Fruit fly (Drosophila melanogaster) whole organism, embryonic: ENCODE results near the gene Lsd-1.

Source experiments
- Ada2b ChIP-seq: fragments of 200-800 bp; sonication (Bioruptor generic); IDR thresholded peaks from 2 replicates; pipeline ENCODE4 v1.3.6; 2022; ENCODE audit warnings: missing biosample characterization, missing genetic modification characterization
- BtbVII ChIP-seq: fragments of 200-800 bp; sonication (Bioruptor generic); optimal IDR thresholded peaks from 3 replicates; lab custom pipeline; 2017; ENCODE audit warnings: missing biosample characterization, mild to moderate bottlenecking, missing genetic modification characterization
- CG10565 ChIP-seq: fragments of 200-800 bp; sonication (Bioruptor generic); optimal IDR thresholded peaks from 3 replicates; lab custom pipeline; 2016; ENCODE audit warnings: missing biosample characterization, mild to moderate bottlenecking, missing genetic modification characterization
- CG10959 ChIP-seq: fragments of 200-800 bp; sonication (Bioruptor generic); IDR thresholded peaks from 2 replicates; pipeline ENCODE4 v1.3.6; 2022; ENCODE audit warnings: missing biosample characterization, missing genetic modification characterization
- CG11093 ChIP-seq: fragments of 200-800 bp; sonication (Bioruptor generic); IDR thresholded peaks from 3 replicates; pipeline ENCODE4 v1.3.6; 2022; ENCODE audit warnings: missing biosample characterization, missing genetic modification characterization
- CG14014 ChIP-seq: fragments of 200-800 bp; sonication (Bioruptor generic); IDR thresholded peaks from 2 replicates; pipeline ENCODE4 v1.3.6; 2022; ENCODE audit warnings: missing biosample characterization, missing genetic modification characterization
- CG14050 ChIP-seq: fragments of 200-800 bp; sonication (Bioruptor generic); IDR thresholded peaks from 3 replicates; pipeline ENCODE4 v1.3.6; 2022; ENCODE audit warnings: missing biosample characterization, missing genetic modification characterization
- CG15269 ChIP-seq: fragments of 200-800 bp; sonication (Bioruptor generic); optimal IDR thresholded peaks from 2 replicates; lab custom pipeline; 2018; ENCODE audit warnings: missing biosample characterization, mild to moderate bottlenecking, missing genetic modification characterization, moderate library complexity
- CG16779 ChIP-seq: fragments of 200-800 bp; sonication (Bioruptor generic); IDR thresholded peaks from 2 replicates; pipeline ENCODE4 v1.3.6; 2022; ENCODE audit warnings: missing biosample characterization, missing genetic modification characterization
- CG17385 ChIP-seq: fragments of 200-800 bp; sonication (Bioruptor generic); optimal IDR thresholded peaks from 3 replicates; lab custom pipeline; 2018; ENCODE audit warnings: missing biosample characterization, mild to moderate bottlenecking, missing genetic modification characterization
- CG18619 ChIP-seq: fragments of 200-800 bp; sonication (Bioruptor generic); optimal IDR thresholded peaks from 3 replicates; lab custom pipeline; 2017; ENCODE audit warnings: missing biosample characterization, mild to moderate bottlenecking, missing genetic modification characterization
- CG3065 ChIP-seq: fragments of 200-800 bp; sonication (Bioruptor generic); optimal IDR thresholded peaks from 2 replicates; lab custom pipeline; 2016; ENCODE audit warnings: missing biosample characterization, missing genetic modification characterization
- CG31365 ChIP-seq: fragments of 200-800 bp; sonication (Bioruptor generic); optimal IDR thresholded peaks from 2 replicates; lab custom pipeline; 2018; ENCODE audit warnings: missing biosample characterization, mild to moderate bottlenecking, missing genetic modification characterization
- CG32532 ChIP-seq: fragments of 200-800 bp; sonication (Bioruptor generic); IDR thresholded peaks from 2 replicates; pipeline ENCODE4 v1.3.6; 2022; ENCODE audit warnings: missing biosample characterization, missing genetic modification characterization
- CG32767 ChIP-seq: fragments of 200-800 bp; sonication (Bioruptor generic); IDR thresholded peaks from 2 replicates; pipeline ENCODE4 v1.3.6; 2022; ENCODE audit warnings: missing biosample characterization, missing genetic modification characterization
- CG32772 ChIP-seq: fragments of 200-800 bp; sonication (Bioruptor generic); IDR thresholded peaks from 2 replicates; pipeline ENCODE4 v1.3.6; 2022; ENCODE audit warnings: missing biosample characterization, missing genetic modification characterization
- CG4282 ChIP-seq: fragments of 200-800 bp; sonication (Bioruptor generic); optimal IDR thresholded peaks from 2 replicates; lab custom pipeline; 2016; ENCODE audit warnings: missing biosample characterization, missing genetic modification characterization
- CG7839 ChIP-seq: fragments of 200-800 bp; sonication (Bioruptor generic); optimal IDR thresholded peaks from 3 replicates; lab custom pipeline; 2018; ENCODE audit warnings: missing biosample characterization, mild to moderate bottlenecking, missing genetic modification characterization, moderate library complexity
- CG8290 ChIP-seq, 3 experiments: fragments of 200-800 bp; sonication (Bioruptor generic); optimal IDR thresholded peaks; 2 replicates each; lab custom pipeline; 2016 to 2019; ENCODE audit warnings: missing biosample characterization in 3 of 3, missing genetic modification characterization in 3 of 3, mild to moderate bottlenecking in 2 of 3, moderate library complexity in 1 of 3
- CG9797 ChIP-seq: fragments of 200-800 bp; sonication (Bioruptor generic); optimal IDR thresholded peaks from 3 replicates; lab custom pipeline; 2018; ENCODE audit warnings: missing biosample characterization, mild to moderate bottlenecking, missing genetic modification characterization
- CG9817 ChIP-seq: fragments of 200-800 bp; sonication (Bioruptor generic); optimal IDR thresholded peaks from 2 replicates; lab custom pipeline; 2018; ENCODE audit warnings: missing biosample characterization, mild to moderate bottlenecking, missing genetic modification characterization, moderate library complexity
- CrebB ChIP-seq: fragments of 200-800 bp; sonication (Bioruptor generic); optimal IDR thresholded peaks from 3 replicates; lab custom pipeline; 2018; ENCODE audit warnings: missing biosample characterization, mild to moderate bottlenecking, missing genetic modification characterization
- Fer3 ChIP-seq: fragments of 200-800 bp; sonication (Bioruptor generic); optimal IDR thresholded peaks from 2 replicates; lab custom pipeline; 2018; ENCODE audit warnings: missing biosample characterization, mild to moderate bottlenecking, missing genetic modification characterization, moderate library complexity
- HLH4C ChIP-seq: fragments of 200-800 bp; sonication (Bioruptor generic); IDR thresholded peaks from 3 replicates; pipeline ENCODE4 v1.3.6; 2022; ENCODE audit warnings: missing biosample characterization, missing genetic modification characterization; ENCODE audit not compliant: partially characterized antibody
- MESR4 ChIP-seq: fragments of 200-800 bp; sonication (Bioruptor generic); optimal IDR thresholded peaks from 2 replicates; lab custom pipeline; 2018; ENCODE audit warnings: missing biosample characterization, mild to moderate bottlenecking, missing genetic modification characterization, moderate library complexity
- Side ChIP-seq: fragments of 200-800 bp; sonication (Bioruptor generic); optimal IDR thresholded peaks from 2 replicates; lab custom pipeline; 2016; ENCODE audit warnings: missing biosample characterization, missing genetic modification characterization
- Ssrp ChIP-seq: fragments of 200-800 bp; sonication (Bioruptor generic); optimal IDR thresholded peaks from 2 replicates; lab custom pipeline; 2018; ENCODE audit warnings: missing biosample characterization, mild to moderate bottlenecking, missing genetic modification characterization, moderate library complexity
- Stat92E ChIP-seq, 3 experiments: fragments of >200 bp in 2 of 3; fragments of 200-800 bp in 1 of 3; sonication (Bioruptor generic) in 1 of 3; optimal IDR thresholded peaks; 2 replicates each; lab custom pipeline; 2017 to 2019; ENCODE audit warnings: missing biosample characterization in 3 of 3, missing genetic modification characterization in 3 of 3, mild to moderate bottlenecking in 1 of 3, moderate library complexity in 1 of 3
- Trl ChIP-seq, 3 experiments: fragments of >200 bp in 2 of 3; fragments of 200-800 bp in 1 of 3; sonication (Bioruptor generic) in 1 of 3; optimal IDR thresholded peaks; 2 replicates in 1 of 3; 3 replicates in 2 of 3; lab custom pipeline; 2016 to 2017; ENCODE audit warnings: missing biosample characterization in 1 of 3, missing genetic modification characterization in 1 of 3
- Usf ChIP-seq: fragments of 200-800 bp; sonication (Bioruptor generic); optimal IDR thresholded peaks from 2 replicates; lab custom pipeline; 2017; ENCODE audit warnings: missing genotype, missing biosample characterization, missing genetic modification characterization
- bowl ChIP-seq: fragments of 200-800 bp; sonication (Bioruptor generic); IDR thresholded peaks from 2 replicates; pipeline ENCODE4 v1.3.6; 2022; ENCODE audit warnings: missing biosample characterization, missing genetic modification characterization
- chm ChIP-seq: fragments of 200-800 bp; sonication (Bioruptor generic); IDR thresholded peaks from 2 replicates; pipeline ENCODE4 v1.3.6; 2022; ENCODE audit warnings: missing biosample characterization, missing genetic modification characterization
- croc ChIP-seq: fragments of 200-800 bp; sonication (Bioruptor generic); conservative IDR thresholded peaks from 3 replicates; pipeline ENCODE4 v1.3.6; 2022; ENCODE audit warnings: missing biosample characterization, missing genetic modification characterization
- ems ChIP-seq: fragments of 200-800 bp; sonication (Bioruptor generic); optimal IDR thresholded peaks from 3 replicates; lab custom pipeline; 2016; ENCODE audit warnings: missing biosample characterization, missing genetic modification characterization
- fd3F ChIP-seq: fragments of 200-800 bp; sonication (Bioruptor generic); optimal IDR thresholded peaks from 2 replicates; lab custom pipeline; 2018; ENCODE audit warnings: missing biosample characterization, mild to moderate bottlenecking, missing genetic modification characterization, moderate library complexity
- gsb-n ChIP-seq: fragments of 200-800 bp; sonication (Bioruptor generic); optimal IDR thresholded peaks from 3 replicates; lab custom pipeline; 2018; ENCODE audit warnings: missing biosample characterization, mild to moderate bottlenecking, missing genetic modification characterization
- hth ChIP-seq: fragments of >200 bp; optimal IDR thresholded peaks from 2 replicates; lab custom pipeline; 2017; ENCODE audit warnings: inconsistent platforms
- insv ChIP-seq, 2 experiments: fragments of 200-800 bp; sonication (Bioruptor generic); optimal IDR thresholded peaks; 3 replicates each; lab custom pipeline; 2016 to 2018; ENCODE audit warnings: missing biosample characterization in 2 of 2, missing genetic modification characterization in 2 of 2
- nau ChIP-seq: fragments of 200-800 bp; sonication (Bioruptor generic); optimal IDR thresholded peaks from 3 replicates; lab custom pipeline; 2017; ENCODE audit warnings: missing biosample characterization, mild to moderate bottlenecking, missing genetic modification characterization, missing genetic modification reagents
- otp ChIP-seq: fragments of 200-800 bp; sonication (Bioruptor generic); IDR thresholded peaks from 3 replicates; pipeline ENCODE4, ENCODE4 v1.3.6; 2022; ENCODE audit warnings: missing biosample characterization, missing genetic modification characterization
- peb ChIP-seq: fragments of 200-800 bp; sonication (Bioruptor generic); IDR thresholded peaks from 2 replicates; pipeline ENCODE4 v1.3.6; 2022; ENCODE audit warnings: missing biosample characterization, missing genetic modification characterization
- pho ChIP-seq: fragments of 200-800 bp; sonication (Bioruptor generic); optimal IDR thresholded peaks from 2 replicates; lab custom pipeline; 2016; ENCODE audit warnings: missing biosample characterization, missing genetic modification characterization
- sd ChIP-seq: fragments of 200-800 bp; sonication (Bioruptor generic); optimal IDR thresholded peaks from 3 replicates; lab custom pipeline; 2018; ENCODE audit warnings: missing biosample characterization, mild to moderate bottlenecking, missing genetic modification characterization, moderate library complexity
- sim ChIP-seq: fragments of 200-800 bp; sonication (Bioruptor generic); IDR thresholded peaks from 2 replicates; pipeline ENCODE4 v1.3.6; 2022; ENCODE audit warnings: missing biosample characterization, missing genetic modification characterization
- stc ChIP-seq: fragments of 200-800 bp; sonication (Bioruptor generic); IDR thresholded peaks from 2 replicates; pipeline ENCODE4 v1.3.6; 2022; ENCODE audit warnings: missing biosample characterization, missing genetic modification characterization
- tup ChIP-seq: fragments of 200-800 bp; sonication (Bioruptor generic); optimal IDR thresholded peaks from 2 replicates; lab custom pipeline; 2016; ENCODE audit warnings: missing biosample characterization, mild to moderate bottlenecking, missing genetic modification characterization, moderate library complexity
- vnd ChIP-seq: fragments of 200-800 bp; sonication (Bioruptor generic); IDR thresholded peaks from 3 replicates; pipeline ENCODE4 v1.3.6; 2022; ENCODE audit warnings: missing biosample characterization, missing genetic modification characterization; ENCODE audit not compliant: partially characterized antibody
- zen ChIP-seq: fragments of 200-800 bp; sonication (Bioruptor generic); optimal IDR thresholded peaks from 3 replicates; lab custom pipeline; 2018; ENCODE audit warnings: missing biosample characterization, mild to moderate bottlenecking, missing genetic modification characterization, moderate library complexity
- zf30C ChIP-seq: fragments of 200-800 bp; sonication (Bioruptor generic); optimal IDR thresholded peaks from 3 replicates; lab custom pipeline; 2018; ENCODE audit warnings: missing biosample characterization, mild to moderate bottlenecking, missing genetic modification characterization

Gene Lsd-1

DNA sequence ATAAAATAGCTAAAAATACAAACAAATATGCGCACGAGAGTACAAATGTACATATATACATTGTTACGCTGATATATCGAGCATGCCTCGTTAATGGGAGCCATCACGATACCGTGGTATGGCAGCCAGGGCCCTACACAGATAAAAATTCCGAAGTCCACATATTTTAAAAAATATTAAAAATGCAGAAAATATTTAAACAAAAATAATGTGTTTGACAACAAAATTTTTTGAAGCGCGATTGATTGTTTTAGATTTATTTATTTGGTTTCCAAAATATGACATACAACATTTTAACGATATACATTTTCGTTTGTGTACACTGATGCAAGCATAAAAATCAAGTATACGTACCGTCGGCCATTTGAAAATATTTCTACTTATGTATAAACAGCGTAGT is 36.9 kb upstream of the Lsd-1 start (continued):
- TF ChIP-seq CG10565 (GFP tag; lab: Kevin White, UChicago) (no peak), CG8290 (GFP tag; optimal IDR thresholded peaks at IDR 0.05; lab: Kevin White, UChicago) (peak; percentile 21), CG8290 (tag; optimal IDR thresholded peaks at IDR 0.05; lab: Kevin White, UChicago) (peak in 1 of 2 experiments; percentile 24), zen (tag; lab: Kevin White, UChicago) (peak; percentile 41), Ssrp (tag; lab: Kevin White, UChicago) (peak; percentile 44), CG18619 (GFP tag; lab: Kevin White, UChicago) (peak; percentile 76), CG16779 (GFP tag; lab: Robert Waterston, UW) (0 out of 2 replicates have a peak, but pooled peaks have one; percentile 64), stc (GFP tag; lab: Robert Waterston, UW) (peak; percentile 81), CrebB (peak; percentile 66), peb (GFP tag; lab: Robert Waterston, UW) (no peak), sim (GFP tag; lab: Robert Waterston, UW) (no peak), CG15269 (tag; lab: Kevin White, UChicago) (peak; percentile 84), chm (GFP tag; lab: Robert Waterston, UW) (peak; percentile 70; the same call in 1 of the 2 replicates), Usf (GFP tag; lab: Kevin White, UChicago) (peak; percentile 64), CG14014 (GFP tag; lab: Robert Waterston, UW) (peak; percentile 86), CG32772 (GFP tag; lab: Robert Waterston, UW) (peak; percentile 68; the same call in 1 of the 2 replicates), Stat92E (GFP tag; optimal IDR thresholded peaks at IDR 0.05; lab: Kevin White, UChicago) (no peak), bowl (GFP tag; lab: Robert Waterston, UW) (0 out of 2 replicates have a peak, but pooled peaks have one; percentile 35), HLH4C (GFP tag; lab: Robert Waterston, UW) (no peak), tup (GFP tag; lab: Kevin White, UChicago) (peak; percentile 40), CG9797 (no peak), Ada2b (GFP tag; lab: Robert Waterston, UW) (peak; percentile 85), sd (tag; lab: Kevin White, UChicago) (peak; percentile 81), CG9817 (tag; lab: Kevin White, UChicago) (peak; percentile 69), otp (peak; percentile 79; the same call in 2 of the 3 replicates), hth (lab: Kevin White, UChicago) (no peak), zf30C (GFP tag; lab: Kevin White, UChicago) (no peak), CG32767 (GFP tag; lab: Robert Waterston, UW) (0 out of 2 replicates have a peak, but pooled peaks have one; percentile 18), CG7839 (tag; lab: Kevin White, UChicago) (peak; percentile 85), MESR4 (GFP tag; lab: Kevin White, UChicago) (no peak), CG4282 (GFP tag; lab: Kevin White, UChicago) (no peak), CG31365 (tag; lab: Kevin White, UChicago) (peak; percentile 1), gsb-n (tag; lab: Kevin White, UChicago) (peak; percentile 4), fd3F (peak; percentile 77), insv (GFP tag; optimal IDR thresholded peaks at IDR 0.05; lab: Kevin White, UChicago) (no peak), pho (GFP tag; lab: Kevin White, UChicago) (peak; percentile 78), croc (peak; percentile 28; the same call in 2 of the 3 replicates), CG32532 (GFP tag; lab: Robert Waterston, UW) (peak; percentile 93), BtbVII (peak; percentile 83), CG3065 (peak; percentile 13), Side (GFP tag; lab: Kevin White, UChicago) (peak; percentile 73), Fer3 (tag; lab: Kevin White, UChicago) (peak; percentile 90), vnd (no peak), ems (GFP tag; lab: Kevin White, UChicago) (peak; percentile 64), CG17385 (peak; percentile 72), nau (peak; percentile 60), CG11093 (0 out of 3 replicates have a peak, but pooled peaks have one; percentile 18), Trl (optimal IDR thresholded peaks at IDR 0.05; lab: Kevin White, UChicago) (no peak), Trl (GFP tag; optimal IDR thresholded peaks at IDR 0.05; lab: Kevin White, UChicago) (peak; percentile 64), CG10959 (GFP tag; lab: Robert Waterston, UW) (no peak), CG14050 (peak; percentile 67)
